Worm (Caenorhabditis elegans) whole organism, early embryonic: ENCODE results near the gene Y69A2AR.12.

Experiments
- B0310.2 ChIP-seq: sonication (generic microtip); optimal IDR thresholded peaks from 2 replicates; lab custom pipeline; 2016; ENCODE audit warnings: mild to moderate bottlenecking, missing genetic modification characterization, missing compliant biosample characterization
- F13C5.2 ChIP-seq: sonication (generic microtip); optimal IDR thresholded peaks from 2 replicates; lab custom pipeline; 2017; ENCODE audit warnings: mild to moderate bottlenecking, missing genetic modification characterization, inconsistent platforms, missing compliant biosample characterization
- aly-1 ChIP-seq: sonication (generic microtip); optimal IDR thresholded peaks from 2 replicates; lab custom pipeline; 2016; ENCODE audit warnings: missing genetic modification characterization, missing compliant biosample characterization
- ama-1 ChIP-seq: fragments of 150-350 bp; optimal IDR thresholded peaks from 2 replicates; lab custom pipeline; 2014
- ceh-13 ChIP-seq: fragments of 200-800 bp; sonication (Bioruptor generic); optimal IDR thresholded peaks from 2 replicates; lab custom pipeline; 2018; ENCODE audit warnings: mild to moderate bottlenecking, missing genetic modification characterization, missing compliant biosample characterization
- ceh-36 ChIP-seq: sonication (generic microtip); optimal IDR thresholded peaks from 2 replicates; lab custom pipeline; 2016; ENCODE audit warnings: missing genetic modification characterization, inconsistent platforms, missing compliant biosample characterization
- ets-7 ChIP-seq: sonication (generic microtip); optimal IDR thresholded peaks from 2 replicates; lab custom pipeline; 2016; ENCODE audit warnings: missing genotype, missing genetic modification characterization, missing compliant biosample characterization
- flt-1 ChIP-seq: fragments of 200-800 bp; sonication (Bioruptor generic); IDR thresholded peaks from 2 replicates; pipeline ENCODE4 v1.3.6; 2022; ENCODE audit warnings: missing genetic modification characterization, missing compliant biosample characterization
- hmbx-1 ChIP-seq: sonication (generic microtip); optimal IDR thresholded peaks from 2 replicates; lab custom pipeline; 2016; ENCODE audit warnings: mild to moderate bottlenecking, missing genetic modification characterization, missing compliant biosample characterization
- hmg-4 ChIP-seq: fragments of 200-800 bp; sonication (Bioruptor generic); optimal IDR thresholded peaks from 2 replicates; lab custom pipeline; 2018; ENCODE audit warnings: mild to moderate bottlenecking, missing genetic modification characterization, missing compliant biosample characterization
- hnd-1 ChIP-seq: sonication (generic microtip); optimal IDR thresholded peaks from 2 replicates; lab custom pipeline; 2016; ENCODE audit warnings: missing genetic modification characterization, missing compliant biosample characterization
- pes-1 ChIP-seq: fragments of 200-800 bp; sonication (Bioruptor generic); IDR thresholded peaks from 2 replicates; pipeline ENCODE4 v1.3.6; 2022; ENCODE audit warnings: missing genetic modification reagents, missing genetic modification characterization, missing compliant biosample characterization
- scrt-1 ChIP-seq: fragments of 200-800 bp; sonication (Bioruptor generic); IDR thresholded peaks from 2 replicates; pipeline ENCODE4 v1.3.6; 2022; ENCODE audit warnings: missing genetic modification characterization, missing compliant biosample characterization
- sea-1 ChIP-seq: fragments of 200-800 bp; sonication (Bioruptor generic); conservative IDR thresholded peaks from 2 replicates; pipeline ENCODE4 v1.3.6; 2022; ENCODE audit warnings: missing genetic modification characterization, missing compliant biosample characterization
- tbx-11 ChIP-seq: fragments of 200-800 bp; sonication (Bioruptor generic); IDR thresholded peaks from 2 replicates; pipeline ENCODE4 v1.3.6; 2022; ENCODE audit warnings: missing genetic modification characterization, missing compliant biosample characterization
- tbx-37 ChIP-seq: fragments of 200-800 bp; sonication (Bioruptor generic); conservative IDR thresholded peaks from 2 replicates; pipeline ENCODE4 v1.3.6; 2022; ENCODE audit warnings: missing genetic modification reagents, missing genetic modification characterization, missing compliant biosample characterization
- tra-4 ChIP-seq: sonication (generic microtip); optimal IDR thresholded peaks from 2 replicates; lab custom pipeline; 2017; ENCODE audit warnings: missing genetic modification characterization, missing compliant biosample characterization

Gene Y69A2AR.12

DNA sequence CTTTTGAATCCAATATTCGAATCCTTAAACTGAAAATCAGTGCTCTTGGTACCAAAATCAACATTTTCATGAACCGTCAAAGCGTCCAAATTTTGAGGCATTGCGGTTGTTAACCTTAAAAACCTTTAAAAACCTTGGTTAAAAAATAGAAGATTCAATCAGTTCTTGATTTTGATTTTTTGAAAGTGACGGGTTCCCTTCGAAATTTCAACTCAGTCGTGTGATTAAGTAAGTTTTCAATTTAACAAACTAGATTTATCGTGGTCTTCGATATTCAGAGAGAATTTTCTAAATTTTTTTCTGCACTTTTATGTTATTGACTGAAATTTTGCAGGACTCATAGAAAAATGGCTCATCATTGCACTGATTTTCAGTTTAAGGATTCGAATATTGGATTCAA, at the start of gene Y69A2AR.12, which contains the start of gene Y69A2AR.25:
TSS of gene Y69A2AR.12 (plus strand) at position 348 of the 400 bp plus-strand sequence.
TSS of gene Y69A2AR.25 (minus strand) at position 101 of the 400 bp plus-strand sequence.
- TF ChIP-seq pes-1 (no peak), hnd-1 (no peak), hmg-4 (GFP tag; lab: Kevin White, UChicago) (no peak), F13C5.2 (tag; lab: Kevin White, UChicago) (no peak), ets-7 (tag; lab: Kevin White, UChicago) (no peak), tbx-37 (no peak), B0310.2 (tag; lab: Kevin White, UChicago) (no peak), tra-4 (tag; lab: Kevin White, UChicago) (no peak), ceh-36 (no peak), aly-1 (no peak), ama-1 (no peak), hmbx-1 (tag; lab: Kevin White, UChicago) (no peak), sea-1 (GFP tag; lab: Robert Waterston, UW) (no peak), tbx-11 (GFP tag; lab: Robert Waterston, UW) (no peak), flt-1 (GFP tag; lab: Robert Waterston, UW) (no peak)

DNA sequence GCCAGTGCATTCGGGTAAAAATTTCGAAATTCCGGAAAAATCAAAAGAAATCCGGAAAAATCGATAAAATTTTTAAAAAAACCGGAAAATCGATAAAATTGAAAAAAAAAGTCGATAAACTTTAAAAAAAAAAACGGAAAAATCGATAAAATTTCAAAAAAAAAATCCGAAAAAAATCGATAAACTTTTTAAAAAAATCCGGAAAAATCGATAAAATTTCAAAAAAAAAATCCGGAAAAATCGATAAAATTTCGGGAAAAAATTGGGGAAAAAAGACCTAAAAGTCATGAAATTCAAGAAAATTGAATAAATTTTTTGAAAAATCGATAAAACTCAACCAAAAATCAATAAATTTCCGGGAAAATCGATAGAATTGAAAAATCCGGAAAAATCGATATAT, 41.6 kb upstream of the Y69A2AR.12 start:
- no peak for TF ChIP-seq hmbx-1 (tag; lab: Kevin White, UChicago)
- no peak for TF ChIP-seq ceh-13 (GFP tag; lab: Kevin White, UChicago)
- no peak for TF ChIP-seq hmg-4 (GFP tag; lab: Kevin White, UChicago)
- no peak for TF ChIP-seq pes-1
- no peak for TF ChIP-seq ama-1
- no peak for TF ChIP-seq F13C5.2 (tag; lab: Kevin White, UChicago)
- TF ChIP-seq flt-1 (GFP tag; lab: Robert Waterston, UW) = no peak
- no peak for TF ChIP-seq hnd-1
- no peak for TF ChIP-seq tbx-11 (GFP tag; lab: Robert Waterston, UW)
- TF ChIP-seq ets-7 (tag; lab: Kevin White, UChicago) = no peak
- TF ChIP-seq scrt-1 (GFP tag; lab: Robert Waterston, UW) = no peak
- TF ChIP-seq ceh-36 = no peak
- TF ChIP-seq sea-1 (GFP tag; lab: Robert Waterston, UW) = no peak
- no peak for TF ChIP-seq B0310.2 (tag; lab: Kevin White, UChicago)
- TF ChIP-seq aly-1 = no peak
- TF ChIP-seq tra-4 (tag; lab: Kevin White, UChicago) = no peak
- TF ChIP-seq tbx-37 = no peak

DNA sequence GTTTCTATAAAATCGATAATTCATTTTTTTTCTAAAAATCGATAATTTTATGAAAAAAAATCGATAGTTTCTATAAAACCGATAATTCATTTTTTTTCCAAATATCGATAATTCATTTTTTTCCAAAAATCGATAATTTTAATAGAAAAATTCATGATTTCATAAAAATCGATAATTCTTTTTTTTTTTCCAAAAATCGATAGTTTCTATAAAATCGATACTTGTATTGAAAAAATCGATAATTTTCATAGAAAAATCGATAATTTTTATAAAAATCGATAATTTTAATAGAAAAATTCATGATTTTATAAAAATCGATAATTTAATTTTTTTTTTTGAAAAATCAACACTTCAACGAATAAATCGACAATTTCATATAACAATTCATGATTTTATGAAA, 39.1 kb upstream of the Y69A2AR.12 start:
- no peak for TF ChIP-seq hmbx-1 (tag; lab: Kevin White, UChicago)
- TF ChIP-seq sea-1 (GFP tag; lab: Robert Waterston, UW) = no peak
- no peak for TF ChIP-seq hmg-4 (GFP tag; lab: Kevin White, UChicago)
- TF ChIP-seq hnd-1 = no peak
- TF ChIP-seq ceh-13 (GFP tag; lab: Kevin White, UChicago) = no peak
- no peak for TF ChIP-seq flt-1 (GFP tag; lab: Robert Waterston, UW)

DNA sequence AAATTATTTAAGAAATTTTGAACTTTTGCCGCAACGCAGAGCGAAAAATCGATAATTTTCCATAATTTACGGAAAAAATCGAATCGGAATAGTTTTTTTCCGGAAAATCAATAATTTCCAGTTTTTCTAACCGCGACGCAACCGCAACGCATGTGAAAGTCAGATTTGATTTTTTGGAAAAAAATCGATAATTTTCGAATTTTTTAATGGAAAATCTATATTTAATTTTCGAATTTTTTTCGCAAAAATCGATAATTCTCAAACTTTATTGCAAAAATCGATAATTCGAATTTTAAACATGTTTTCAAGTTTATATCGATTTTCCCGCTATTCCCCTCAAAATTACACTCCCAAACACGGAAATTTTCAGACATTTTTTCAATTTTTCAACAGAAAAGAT, 38.1 kb upstream of the Y69A2AR.12 start:
- no peak for TF ChIP-seq aly-1
- no peak for TF ChIP-seq ets-7 (tag; lab: Kevin White, UChicago)
- TF ChIP-seq pes-1 = no peak
- TF ChIP-seq B0310.2 (tag; lab: Kevin White, UChicago) = no peak
- TF ChIP-seq ceh-13 (GFP tag; lab: Kevin White, UChicago) = no peak
- TF ChIP-seq hmbx-1 (tag; lab: Kevin White, UChicago) = no peak
- no peak for TF ChIP-seq tbx-37
- no peak for TF ChIP-seq hmg-4 (GFP tag; lab: Kevin White, UChicago)
- TF ChIP-seq hnd-1 = no peak
- no peak for TF ChIP-seq ama-1
- TF ChIP-seq ceh-36 = no peak

DNA sequence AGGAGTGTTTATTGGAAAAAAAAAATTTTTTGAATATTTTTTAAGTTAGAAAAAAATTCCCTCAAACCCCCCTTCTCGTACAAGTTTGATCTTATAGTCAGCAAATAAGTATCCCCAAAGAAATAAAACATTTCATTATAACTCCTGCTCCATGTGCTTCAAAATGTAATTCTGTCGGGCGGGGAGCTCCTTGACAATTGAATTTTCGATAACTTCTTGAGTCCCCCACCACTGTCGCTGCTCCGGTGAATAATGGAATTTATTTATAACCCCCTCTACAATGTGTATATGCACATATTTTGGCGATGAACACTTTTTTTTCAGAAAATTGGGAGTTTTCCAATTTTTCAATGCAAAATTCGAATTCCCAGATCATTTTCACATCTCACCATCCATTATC, 30.7 kb upstream of the Y69A2AR.12 start:
- TF ChIP-seq tbx-11 (GFP tag; lab: Robert Waterston, UW) (no peak), hnd-1 (no peak), ceh-13 (GFP tag; lab: Kevin White, UChicago) (no peak), B0310.2 (tag; lab: Kevin White, UChicago) (no peak), F13C5.2 (tag; lab: Kevin White, UChicago) (no peak), hmg-4 (GFP tag; lab: Kevin White, UChicago) (no peak), aly-1 (no peak)

DNA sequence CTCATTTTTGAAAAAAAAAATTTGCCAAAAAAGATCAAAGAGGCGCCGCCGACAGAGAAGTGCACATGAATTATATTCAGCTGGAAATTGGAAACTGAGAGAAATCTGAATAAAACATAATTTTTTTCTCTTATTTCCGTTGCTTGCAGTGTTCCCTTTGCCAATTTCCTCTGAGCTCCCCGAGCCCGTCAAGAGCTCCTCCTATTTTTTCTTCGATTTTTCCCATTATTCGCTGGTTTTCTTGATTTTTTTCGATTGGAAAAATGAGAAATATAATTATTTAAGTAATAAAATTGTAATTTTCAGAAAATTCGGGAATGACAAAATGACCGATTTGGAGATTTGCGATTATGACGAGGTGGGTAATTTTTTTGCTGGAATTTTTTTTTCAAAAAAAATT, 26.4 kb upstream of the Y69A2AR.12 start, which contains the start of gene sprr-3:
TSS of gene sprr-3 (plus strand) at position 301 of the 400 bp plus-strand sequence.
- TF ChIP-seq B0310.2 (tag; lab: Kevin White, UChicago) (no peak), scrt-1 (GFP tag; lab: Robert Waterston, UW) (no peak), flt-1 (GFP tag; lab: Robert Waterston, UW) (no peak), ceh-13 (GFP tag; lab: Kevin White, UChicago) (no peak), hmbx-1 (tag; lab: Kevin White, UChicago) (no peak), ets-7 (tag; lab: Kevin White, UChicago) (no peak), hmg-4 (GFP tag; lab: Kevin White, UChicago) (no peak)

DNA sequence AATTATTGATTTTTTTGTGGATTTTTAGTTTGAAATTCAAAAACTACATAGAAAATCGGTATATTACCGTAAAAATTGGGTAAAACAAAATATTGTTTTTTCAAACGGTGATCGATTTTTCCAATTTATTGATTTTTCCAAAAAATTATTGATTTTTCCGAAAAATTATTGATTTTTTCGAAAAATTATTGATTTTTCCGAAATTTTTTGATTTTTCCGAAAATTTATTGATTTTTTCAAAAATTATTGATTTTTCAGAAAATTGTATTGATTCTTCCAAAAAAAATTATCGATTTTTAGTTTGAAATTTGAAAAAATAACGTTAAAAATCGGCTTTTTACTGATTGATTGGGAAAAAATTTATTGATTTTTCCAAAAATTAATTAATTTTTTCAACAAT, 19.6 kb upstream of the Y69A2AR.12 start:
- no peak for TF ChIP-seq ceh-36
- TF ChIP-seq tra-4 (tag; lab: Kevin White, UChicago) = no peak
- TF ChIP-seq ets-7 (tag; lab: Kevin White, UChicago) = no peak
- TF ChIP-seq F13C5.2 (tag; lab: Kevin White, UChicago) = no peak
- TF ChIP-seq sea-1 (GFP tag; lab: Robert Waterston, UW) = no peak
- no peak for TF ChIP-seq hmbx-1 (tag; lab: Kevin White, UChicago)
- no peak for TF ChIP-seq tbx-11 (GFP tag; lab: Robert Waterston, UW)
- no peak for TF ChIP-seq B0310.2 (tag; lab: Kevin White, UChicago)
- TF ChIP-seq flt-1 (GFP tag; lab: Robert Waterston, UW) = no peak
- no peak for TF ChIP-seq tbx-37
- no peak for TF ChIP-seq aly-1
- TF ChIP-seq scrt-1 (GFP tag; lab: Robert Waterston, UW) = no peak
- TF ChIP-seq ceh-13 (GFP tag; lab: Kevin White, UChicago) = no peak
- no peak for TF ChIP-seq ama-1
- TF ChIP-seq pes-1 = no peak
- TF ChIP-seq hnd-1 = no peak
- no peak for TF ChIP-seq hmg-4 (GFP tag; lab: Kevin White, UChicago)
